Fruit fly (Drosophila melanogaster): ENCODE results near the gene Cse1.

Cse1 gene

dm6 chr2L:16819714-16820113 is 5.3 kb downstream of the Cse1 start (continued):
- TF ChIP-seq vnd (GFP tag; IDR thresholded peaks at IDR 0.05; ENCODE audit: partially characterized antibody) (no peak), pfk (GFP tag; optimal IDR thresholded peaks at IDR 0.05) (peak; percentile 16), unc-4 (GFP tag; IDR thresholded peaks at IDR 0.05; ENCODE audit: partially characterized antibody) (no peak), CG11560 (tag; IDR thresholded peaks at IDR 0.05) (no peak), bsh (GFP tag; optimal IDR thresholded peaks at IDR 0.05) (no peak), Vsx1 (GFP tag; optimal IDR thresholded peaks at IDR 0.05) (peak; percentile 62), bbx (GFP tag; IDR thresholded peaks at IDR 0.05; ENCODE audit: partially characterized antibody) (no peak), CkIIα-i1 (GFP tag; IDR thresholded peaks at IDR 0.05) (no peak), CG4404 (GFP tag; IDR thresholded peaks at IDR 0.05) (no peak), zfh2 (GFP tag; optimal IDR thresholded peaks at IDR 0.05) (no peak), Mad (GFP tag; optimal IDR thresholded peaks at IDR 0.05) (no peak), crc (GFP tag; optimal IDR thresholded peaks at IDR 0.05) (no peak), z (GFP tag; IDR thresholded peaks at IDR 0.05) (peak; percentile 48; the same call in 1 of the 3 replicates), Ravus (GFP tag; IDR thresholded peaks at IDR 0.05) (no peak), gcm (GFP tag; optimal IDR thresholded peaks at IDR 0.05) (peak; percentile 40), nerfin-1 (tag; optimal IDR thresholded peaks at IDR 0.05) (no peak), Atf-2 (GFP tag; optimal IDR thresholded peaks at IDR 0.05) (no peak), CG31224 (GFP tag; IDR thresholded peaks at IDR 0.05) (peak; percentile 89), CG1792 (GFP tag; optimal IDR thresholded peaks at IDR 0.05) (no peak), Aef1 (GFP tag; IDR thresholded peaks at IDR 0.05) (no peak), Ets97D (GFP tag; optimal IDR thresholded peaks at IDR 0.05) (no peak), corto (GFP tag; optimal IDR thresholded peaks at IDR 0.05) (no peak), B-H1 (GFP tag; IDR thresholded peaks at IDR 0.05) (no peak), lmd (GFP tag; IDR thresholded peaks at IDR 0.05) (no peak), hth (optimal IDR thresholded peaks at IDR 0.05) (no peak), Gug (GFP tag; IDR thresholded peaks at IDR 0.05) (no peak), CG4707 (GFP tag; optimal IDR thresholded peaks at IDR 0.05) (no peak), eve (GFP tag; optimal IDR thresholded peaks at IDR 0.05) (no peak), CG15514 (GFP tag; optimal IDR thresholded peaks at IDR 0.05) (peak; percentile 32), Hr3 (GFP tag; optimal IDR thresholded peaks at IDR 0.05) (no peak), ems (GFP tag; optimal IDR thresholded peaks at IDR 0.05) (no peak), GATAe (GFP tag; conservative IDR thresholded peaks at IDR 0.05) (peak; percentile 59), kni (GFP tag; optimal IDR thresholded peaks at IDR 0.05) (no peak), CG9727 (GFP tag; optimal IDR thresholded peaks at IDR 0.05) (no peak), kay (GFP tag; optimal IDR thresholded peaks at IDR 0.05) (no peak), croc (GFP tag; conservative IDR thresholded peaks at IDR 0.05) (no peak), CG32532 (GFP tag; IDR thresholded peaks at IDR 0.05) (no peak), CG6272 (GFP tag; IDR thresholded peaks at IDR 0.05) (no peak), Fer1 (GFP tag; optimal IDR thresholded peaks at IDR 0.05) (peak; percentile 54), CG12236 (GFP tag; optimal IDR thresholded peaks at IDR 0.05) (no peak), ftz-f1 (GFP tag; optimal IDR thresholded peaks at IDR 0.05) (no peak), Usf (GFP tag; optimal IDR thresholded peaks at IDR 0.05) (no peak), CG9817 (tag; optimal IDR thresholded peaks at IDR 0.05) (no peak), HHEX (GFP tag; optimal IDR thresholded peaks at IDR 0.05) (peak; percentile 27), trem (tag; optimal IDR thresholded peaks at IDR 0.05) (no peak), TFAM (GFP tag; optimal IDR thresholded peaks at IDR 0.05) (no peak), CG2199 (GFP tag; IDR thresholded peaks at IDR 0.05) (no peak), CG10565 (GFP tag; optimal IDR thresholded peaks at IDR 0.05) (no peak), YL-1 (GFP tag; optimal IDR thresholded peaks at IDR 0.05) (no peak), p53 (GFP tag; optimal IDR thresholded peaks at IDR 0.05) (no peak), caup (GFP tag; optimal IDR thresholded peaks at IDR 0.05; ENCODE audit: severe bottlenecking) (no peak), phol (tag; optimal IDR thresholded peaks at IDR 0.05) (no peak)
